Worm (Caenorhabditis elegans) whole organism, dauer: ENCODE results near the gene eri-9.
"Not testable (repeated sequence)": the region's sequence is repeated elsewhere in the genome, so short reads cannot be mapped to it uniquely, and the experiment has no call there.

Experiments used
- unc-62 ChIP-seq: sonication (generic microtip); optimal IDR thresholded peaks from 2 replicates; lab custom pipeline; 2017; ENCODE audit warnings: missing biosample characterization, missing genetic modification reagents, missing genetic modification characterization

Gene eri-9

ce11 chrIII:4913736-4914135 lies 18.5 kb upstream of the eri-9 start:
- no peak for TF ChIP-seq unc-62 (GFP tag; lab: Kevin White, UChicago)

- TF ChIP-seq unc-62 (GFP tag; lab: Kevin White, UChicago): no peak
These were observed 15.2 kb upstream of the eri-9 start, which contains the start of gene rars-1 for ce11 chrIII:4917077-4917476. Gene rars-1 (minus strand): TSS chrIII:4917177.

- no peak for TF ChIP-seq unc-62 (GFP tag; lab: Kevin White, UChicago)
These were observed 14.1 kb upstream of the eri-9 start, which contains the start of gene rpb-8 for ce11 chrIII:4917960-4918712. Gene rpb-8 (minus strand): TSS chrIII:4918008.

- no peak for TF ChIP-seq unc-62 (GFP tag; lab: Kevin White, UChicago)
These were observed 13.3 kb upstream of the eri-9 start for ce11 chrIII:4918906-4919305.

ce11 chrIII:4920221-4920620 lies 12.0 kb upstream of the eri-9 start, which contains the start of gene ula-1:
Gene ula-1 (minus strand): TSS chrIII:4920321.
- no peak for TF ChIP-seq unc-62 (GFP tag; lab: Kevin White, UChicago)

ce11 chrIII:4922020-4922419 lies 10.2 kb upstream of the eri-9 start, which contains the start of gene mmab-1:
Gene mmab-1 (minus strand): TSS chrIII:4922114.
- TF ChIP-seq unc-62 (GFP tag; lab: Kevin White, UChicago): not testable (repeated sequence)

- no peak for TF ChIP-seq unc-62 (GFP tag; lab: Kevin White, UChicago)
These were observed 8.1 kb upstream of the eri-9 start for ce11 chrIII:4924134-4924533.

- no peak for TF ChIP-seq unc-62 (GFP tag; lab: Kevin White, UChicago)
These were observed 2.0 kb upstream of the eri-9 start, which contains the start of gene set-2 for ce11 chrIII:4930154-4930679. Gene set-2 (minus strand): TSS chrIII:4930204.

ce11 chrIII:4934896-4935628 lies 2.8 kb downstream of the eri-9 start, which contains the start of gene mrps-18C:
Gene mrps-18C (plus strand): TSS chrIII:4935578.
- TF ChIP-seq unc-62 (GFP tag; lab: Kevin White, UChicago): no peak

- no peak for TF ChIP-seq unc-62 (GFP tag; lab: Kevin White, UChicago)
These were observed 4.8 kb downstream of the eri-9 start, which contains the start of gene fsn-1 for ce11 chrIII:4937022-4937421. Gene fsn-1 (plus strand): TSS chrIII:4937322.

- no peak for TF ChIP-seq unc-62 (GFP tag; lab: Kevin White, UChicago)
These were observed 7.0 kb downstream of the eri-9 start, which contains the start of gene rpb-2 for ce11 chrIII:4939267-4939666. Gene rpb-2 (plus strand): TSS chrIII:4939567.

ce11 chrIII:4944213-4944612 lies 12.0 kb downstream of the eri-9 start, which contains the start of gene ntl-9:
Gene ntl-9 (plus strand): TSS chrIII:4944513.
- no peak for TF ChIP-seq unc-62 (GFP tag; lab: Kevin White, UChicago)

ce11 chrIII:4947352-4947751 lies 15.1 kb downstream of the eri-9 start:
- TF ChIP-seq unc-62 (GFP tag; lab: Kevin White, UChicago): no peak

- no peak for TF ChIP-seq unc-62 (GFP tag; lab: Kevin White, UChicago)
These were observed 16.4 kb downstream of the eri-9 start for ce11 chrIII:4948631-4949030.

- no peak for TF ChIP-seq unc-62 (GFP tag; lab: Kevin White, UChicago)
These were observed 18.1 kb downstream of the eri-9 start for ce11 chrIII:4950345-4950744.

ce11 chrIII:4951210-4951609 lies 19.0 kb downstream of the eri-9 start:
- no peak for TF ChIP-seq unc-62 (GFP tag; lab: Kevin White, UChicago)
